Worm (Caenorhabditis elegans): ENCODE data around the gene str-90.

Gene str-90

DNA sequence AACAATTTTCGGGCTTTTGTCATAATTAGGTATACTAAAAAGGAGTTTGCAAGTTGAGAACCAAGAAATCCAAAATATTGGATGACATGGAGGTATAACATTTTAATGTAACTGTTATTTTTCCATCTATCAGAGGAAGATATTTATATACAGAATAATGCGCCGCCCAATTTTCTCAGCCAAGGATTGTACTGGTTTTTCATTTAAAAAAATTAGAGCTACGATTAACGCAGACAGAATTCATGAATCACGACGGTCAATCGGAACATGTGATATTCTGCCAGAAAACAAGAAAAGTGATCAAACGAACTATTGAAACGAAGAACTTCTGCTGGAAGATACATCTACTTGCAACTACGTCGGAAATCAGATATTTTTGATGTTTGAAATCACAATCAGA lies 4.8 kb upstream of the str-90 start, which contains the start of gene str-145:
Gene str-145 (minus strand): TSS at position 101 of the 400 bp plus-strand sequence.
- TF ChIP-seq zag-1 (tag; optimal IDR thresholded peaks at IDR 0.05) (no peak), ztf-4 (tag; optimal IDR thresholded peaks at IDR 0.05) (no peak), aly-2 (tag; optimal IDR thresholded peaks at IDR 0.05) (no peak), elt-1 (tag; optimal IDR thresholded peaks at IDR 0.05) (no peak), egl-27 (tag; optimal IDR thresholded peaks at IDR 0.05) (no peak), lsy-2 (tag; optimal IDR thresholded peaks at IDR 0.05) (no peak), mab-5 (tag; optimal IDR thresholded peaks at IDR 0.05) (no peak), nhr-11 (tag; optimal IDR thresholded peaks at IDR 0.05) (no peak), sma-3 (GFP tag; optimal IDR thresholded peaks at IDR 0.05) (no peak), unc-55 (GFP tag; optimal IDR thresholded peaks at IDR 0.05) (no peak), C34F6.9 (tag; optimal IDR thresholded peaks at IDR 0.05) (no peak), sem-4 (tag; optimal IDR thresholded peaks at IDR 0.05) (no peak), nhr-77 (tag; optimal IDR thresholded peaks at IDR 0.05) (no peak), nhr-12 (tag; optimal IDR thresholded peaks at IDR 0.05) (no peak)

DNA sequence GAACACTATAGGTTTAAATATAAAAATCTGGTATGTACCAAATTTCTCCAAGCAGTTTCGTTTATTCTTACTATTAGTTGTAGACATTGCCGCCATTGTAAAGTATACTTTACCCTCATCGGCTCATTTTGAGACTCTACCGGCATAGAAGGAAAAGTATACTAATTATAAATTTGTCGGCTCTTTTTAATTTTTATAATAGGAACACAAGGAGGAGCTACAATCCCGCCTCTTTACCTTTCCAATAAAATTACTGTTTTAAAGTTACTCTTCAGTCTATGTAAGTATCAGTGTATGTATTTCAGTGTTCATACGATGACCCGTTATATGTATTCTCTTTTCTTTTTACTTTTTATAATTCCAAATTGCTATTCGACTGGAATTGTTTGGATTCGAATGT lies 3.8 kb upstream of the str-90 start, which contains the start of gene sdz-23:
Gene sdz-23 (plus strand): TSS at position 301 of the 400 bp plus-strand sequence.
- TF ChIP-seq nhr-25 (tag; optimal IDR thresholded peaks at IDR 0.05) = no peak
- no peak for TF ChIP-seq R02D3.7 (tag; optimal IDR thresholded peaks at IDR 0.05)
- no peak for TF ChIP-seq ZK546.5 (tag; optimal IDR thresholded peaks at IDR 0.05)
- TF ChIP-seq F13H6.1 (tag; optimal IDR thresholded peaks at IDR 0.05) = no peak
- no peak for TF ChIP-seq ama-1 (optimal IDR thresholded peaks at IDR 0.05)
- no peak for TF ChIP-seq dmd-4 (tag; optimal IDR thresholded peaks at IDR 0.05)

DNA sequence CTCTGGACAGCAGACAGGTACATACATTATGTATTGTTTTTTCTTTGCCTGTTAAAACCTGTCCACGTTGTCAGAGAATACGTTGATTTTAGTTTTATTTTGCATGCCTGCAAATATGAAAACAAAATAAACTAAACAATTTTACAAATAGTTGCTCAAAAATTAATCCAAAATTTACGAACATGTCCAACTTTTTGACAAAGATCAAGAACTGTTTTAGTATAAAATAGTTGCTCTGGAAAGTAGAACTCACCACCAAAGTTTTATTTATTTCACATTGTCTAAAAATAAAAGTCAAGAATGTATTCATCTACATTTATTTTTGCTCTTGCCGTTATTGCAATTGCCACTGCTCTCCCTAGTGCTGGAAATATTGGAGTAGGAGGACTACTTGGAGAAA lies 1.4 kb downstream of the str-90 start, which contains the start of gene srlf-16:
Gene srlf-16 (plus strand): TSS at position 301 of the 400 bp plus-strand sequence.
- TF ChIP-seq C34F6.9 (tag; optimal IDR thresholded peaks at IDR 0.05) (no peak), mbf-1 (tag; optimal IDR thresholded peaks at IDR 0.05) (no peak), F13H6.1 (tag; optimal IDR thresholded peaks at IDR 0.05) (no peak), nhr-6 (tag; optimal IDR thresholded peaks at IDR 0.05) (no peak), Y55F3AM.14 (GFP tag; optimal IDR thresholded peaks at IDR 0.05) (no peak), nhr-12 (tag; optimal IDR thresholded peaks at IDR 0.05) (no peak), nhr-11 (tag; optimal IDR thresholded peaks at IDR 0.05) (no peak), lin-39 (tag; optimal IDR thresholded peaks at IDR 0.05) (no peak), lin-11 (tag; optimal IDR thresholded peaks at IDR 0.05) (no peak), sem-4 (tag; optimal IDR thresholded peaks at IDR 0.05) (no peak), unc-55 (GFP tag; optimal IDR thresholded peaks at IDR 0.05) (no peak), sma-3 (GFP tag; optimal IDR thresholded peaks at IDR 0.05) (no peak), alr-1 (tag; optimal IDR thresholded peaks at IDR 0.05) (no peak), ceh-82 (tag; optimal IDR thresholded peaks at IDR 0.05) (no peak)

DNA sequence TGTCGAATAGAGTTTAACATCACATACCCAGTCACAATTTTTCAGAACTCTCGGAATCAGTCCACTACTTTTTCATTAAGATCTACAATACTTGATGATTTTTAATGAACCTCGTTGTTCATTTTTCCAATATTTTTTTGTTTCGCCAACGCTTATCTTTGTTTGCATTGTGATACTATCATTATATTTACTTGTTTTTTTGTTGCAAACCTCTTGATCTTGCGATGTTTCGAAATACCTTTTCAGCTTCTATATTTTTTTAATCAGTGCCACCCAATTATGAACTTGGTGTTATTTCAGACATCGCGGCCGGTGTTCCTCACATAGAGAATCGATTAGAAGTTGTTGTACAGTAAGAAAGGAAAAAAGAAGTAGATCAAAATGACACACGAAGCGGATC lies 5.6 kb downstream of the str-90 start, which contains the start of gene myo-5:
Gene myo-5 (plus strand): TSS at position 301 of the 400 bp plus-strand sequence.
- TF ChIP-seq Y55F3AM.14 (GFP tag; optimal IDR thresholded peaks at IDR 0.05) (no peak), alr-1 (tag; optimal IDR thresholded peaks at IDR 0.05) (no peak), lin-11 (tag; optimal IDR thresholded peaks at IDR 0.05) (no peak), unc-55 (GFP tag; optimal IDR thresholded peaks at IDR 0.05) (no peak), aly-2 (tag; optimal IDR thresholded peaks at IDR 0.05) (no peak), sem-4 (tag; optimal IDR thresholded peaks at IDR 0.05) (no peak), peb-1 (tag; optimal IDR thresholded peaks at IDR 0.05) (no peak), ZK546.5 (tag; optimal IDR thresholded peaks at IDR 0.05) (no peak), lin-39 (tag; optimal IDR thresholded peaks at IDR 0.05) (no peak), mdl-1 (tag; optimal IDR thresholded peaks at IDR 0.05) (no peak), crh-2 (tag; optimal IDR thresholded peaks at IDR 0.05) (no peak), ztf-1 (GFP tag; conservative IDR thresholded peaks at IDR 0.05) (no peak), R02D3.7 (tag; optimal IDR thresholded peaks at IDR 0.05) (no peak)

DNA sequence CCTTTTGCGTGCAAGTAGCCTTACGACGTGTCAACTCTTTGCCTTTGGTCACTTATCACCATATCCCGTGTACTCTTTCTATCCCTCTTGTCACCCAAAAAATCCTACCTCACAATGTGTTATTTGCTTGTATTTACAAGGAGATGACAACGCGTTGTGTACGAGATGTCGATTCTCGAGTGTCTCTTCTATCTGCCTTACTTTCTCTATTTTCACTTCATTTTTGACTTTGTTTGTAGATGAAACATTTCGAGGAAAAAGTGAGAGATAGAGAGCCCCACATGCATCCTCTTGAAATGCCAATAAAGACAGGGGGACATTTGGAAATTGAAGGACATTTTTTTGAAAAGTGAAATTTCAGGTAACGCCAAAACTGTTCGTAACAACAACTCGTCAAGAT lies 7.8 kb downstream of the str-90 start:
- TF ChIP-seq unc-55 (GFP tag; optimal IDR thresholded peaks at IDR 0.05) (no peak), snpc-4 (tag; optimal IDR thresholded peaks at IDR 0.05) (no peak), F13H6.1 (tag; optimal IDR thresholded peaks at IDR 0.05) (peak; percentile 11), lin-11 (tag; optimal IDR thresholded peaks at IDR 0.05) (no peak), sma-9 (GFP tag; optimal IDR thresholded peaks at IDR 0.05) (no peak), sma-9 (tag; optimal IDR thresholded peaks at IDR 0.05) (no peak)
